Worm (Caenorhabditis elegans): ENCODE results near the gene F36H9.7.

Gene F36H9.7

ce11 chrV:1743205-1743870, 31.4 kb downstream of the F36H9.7 start, which contains the start of gene nhr-256 (continued):
- TF ChIP-seq tbx-2 (tag; optimal IDR thresholded peaks at IDR 0.05) (peak; percentile 33), unc-42 (tag; optimal IDR thresholded peaks at IDR 0.05) (peak; percentile 4)

- TF ChIP-seq eyg-1 (tag; optimal IDR thresholded peaks at IDR 0.05) (no peak), npax-4 (tag; optimal IDR thresholded peaks at IDR 0.05) (no peak), sox-2 (GFP tag; IDR thresholded peaks at IDR 0.05) (no peak), elt-4 (tag; optimal IDR thresholded peaks at IDR 0.05) (no peak), rnt-1 (tag; optimal IDR thresholded peaks at IDR 0.05) (no peak), sdc-2 (tag; optimal IDR thresholded peaks at IDR 0.05) (no peak), ceh-48 (tag; optimal IDR thresholded peaks at IDR 0.05) (no peak)
Observed at ce11 chrV:1741074-1741473, 33.6 kb downstream of the F36H9.7 start, which contains the start of gene srab-25. TSS of gene srab-25 (minus strand) at chrV:1741174.

ce11 chrV:1734569-1734968, 40.2 kb downstream of the F36H9.7 start, which contains the start of gene str-160:
TSS of gene str-160 (plus strand) at chrV:1734869.
- no peak for TF ChIP-seq che-1 (tag; optimal IDR thresholded peaks at IDR 0.05)
- no peak for TF ChIP-seq pqm-1 (tag; optimal IDR thresholded peaks at IDR 0.05)
- TF ChIP-seq fkh-10 (GFP tag; optimal IDR thresholded peaks at IDR 0.05) = no peak
- TF ChIP-seq nhr-11 (tag; optimal IDR thresholded peaks at IDR 0.05) = no peak
- TF ChIP-seq sox-4 (tag; optimal IDR thresholded peaks at IDR 0.05) = no peak
- TF ChIP-seq pha-2 (tag; optimal IDR thresholded peaks at IDR 0.05) = no peak
- no peak for TF ChIP-seq ceh-48 (tag; optimal IDR thresholded peaks at IDR 0.05)
- no peak for TF ChIP-seq mec-3 (tag; optimal IDR thresholded peaks at IDR 0.05; ENCODE audit: borderline replicate concordance)
- TF ChIP-seq nhr-232 (tag; optimal IDR thresholded peaks at IDR 0.05) = no peak
- TF ChIP-seq elt-4 (tag; optimal IDR thresholded peaks at IDR 0.05) = no peak
- no peak for TF ChIP-seq pros-1 (tag; optimal IDR thresholded peaks at IDR 0.05)
- no peak for TF ChIP-seq unc-42 (tag; optimal IDR thresholded peaks at IDR 0.05)

- TF ChIP-seq C38D4.7 (GFP tag; optimal IDR thresholded peaks at IDR 0.05) (no peak), nhr-232 (tag; optimal IDR thresholded peaks at IDR 0.05) (no peak), nfya-1 (tag; optimal IDR thresholded peaks at IDR 0.05) (no peak), ceh-9 (tag; optimal IDR thresholded peaks at IDR 0.05) (no peak), tbx-7 (tag; optimal IDR thresholded peaks at IDR 0.05) (no peak)
Observed at ce11 chrV:1731918-1732317, 42.8 kb downstream of the F36H9.7 start, which contains the start of gene gst-21. TSS of gene gst-21 (minus strand) at chrV:1732018.

DNA sequence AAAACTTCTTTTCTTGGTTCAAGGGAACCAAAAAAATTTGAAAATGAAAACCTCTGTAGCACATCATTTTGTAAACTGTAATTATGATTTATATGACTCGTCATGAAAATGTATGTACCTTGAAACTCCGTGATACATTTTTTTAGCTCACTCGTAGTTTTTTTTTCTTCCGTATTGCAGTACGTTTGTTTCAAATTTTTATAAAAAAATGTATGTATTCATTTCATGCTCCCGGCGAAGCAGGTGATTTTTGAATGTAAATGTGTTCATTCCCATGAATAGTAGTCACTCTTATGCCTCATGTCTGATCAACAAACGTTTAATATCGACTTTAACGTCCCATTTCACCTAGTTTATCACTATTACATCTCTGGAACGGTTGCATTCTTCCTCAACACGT, 49.4 kb downstream of the F36H9.7 start, which contains the start of gene sri-27:
Gene sri-27 (plus strand): TSS at position 301 of the 400 bp plus-strand sequence.
- TF ChIP-seq syd-9 (tag; optimal IDR thresholded peaks at IDR 0.05) (no peak), nfya-1 (tag; optimal IDR thresholded peaks at IDR 0.05) (no peak), C38D4.7 (GFP tag; optimal IDR thresholded peaks at IDR 0.05) (no peak)
